Fruit fly (Drosophila melanogaster) whole organism, embryonic: ENCODE measurements around the gene Fife.

Experiments
- Ada2b ChIP-seq: fragments of 200-800 bp; sonication (Bioruptor generic); IDR thresholded peaks from 2 replicates; pipeline ENCODE4 v1.3.6; 2022; ENCODE audit warnings: missing biosample characterization, missing genetic modification characterization
- Antp ChIP-seq: fragments of 200-800 bp; sonication (Bioruptor generic); optimal IDR thresholded peaks from 3 replicates; lab custom pipeline; 2016; ENCODE audit warnings: missing biosample characterization, missing genetic modification characterization
- Bteb2 ChIP-seq: fragments of 200-800 bp; sonication (Bioruptor generic); optimal IDR thresholded peaks from 2 replicates; lab custom pipeline; 2016; ENCODE audit warnings: missing biosample characterization, missing genetic modification characterization
- CG10147 ChIP-seq: fragments of 200-800 bp; sonication (Bioruptor generic); optimal IDR thresholded peaks from 2 replicates; lab custom pipeline; 2019; ENCODE audit warnings: missing biosample characterization, mild to moderate bottlenecking, missing genetic modification characterization, moderate library complexity
- CG11723 ChIP-seq: fragments of 200-800 bp; sonication (Bioruptor generic); optimal IDR thresholded peaks from 2 replicates; lab custom pipeline; 2017; ENCODE audit warnings: missing biosample characterization, mild to moderate bottlenecking, missing genetic modification characterization
- CG12769 ChIP-seq: fragments of 200-800 bp; sonication (Bioruptor generic); optimal IDR thresholded peaks from 2 replicates; lab custom pipeline; 2019; ENCODE audit warnings: missing biosample characterization, mild to moderate bottlenecking, missing genetic modification characterization, moderate library complexity
- CG14050 ChIP-seq: fragments of 200-800 bp; sonication (Bioruptor generic); IDR thresholded peaks from 3 replicates; pipeline ENCODE4 v1.3.6; 2022; ENCODE audit warnings: missing biosample characterization, missing genetic modification characterization
- CG15696 ChIP-seq: fragments of 200-800 bp; sonication (Bioruptor generic); optimal IDR thresholded peaks from 2 replicates; lab custom pipeline; 2019; ENCODE audit warnings: missing biosample characterization, mild to moderate bottlenecking, missing genetic modification characterization, moderate library complexity
- CG1603 ChIP-seq: fragments of 200-800 bp; sonication (Bioruptor generic); optimal IDR thresholded peaks from 2 replicates; lab custom pipeline; 2019; ENCODE audit warnings: missing biosample characterization, mild to moderate bottlenecking, missing genetic modification characterization, moderate library complexity
- CG2199 ChIP-seq: fragments of 200-800 bp; sonication (Bioruptor generic); IDR thresholded peaks from 3 replicates; pipeline ENCODE4 v1.3.6; 2022; ENCODE audit warnings: missing biosample characterization, missing genetic modification characterization
- CG2889 ChIP-seq: fragments of 200-800 bp; sonication (Bioruptor generic); IDR thresholded peaks from 3 replicates; pipeline ENCODE4 v1.3.6; 2022; ENCODE audit warnings: missing biosample characterization, missing genetic modification characterization
- CG30403 ChIP-seq: fragments of 200-800 bp; sonication (Bioruptor generic); optimal IDR thresholded peaks from 3 replicates; lab custom pipeline; 2016; ENCODE audit warnings: missing biosample characterization, missing genetic modification characterization
- CG32772 ChIP-seq: fragments of 200-800 bp; sonication (Bioruptor generic); IDR thresholded peaks from 2 replicates; pipeline ENCODE4 v1.3.6; 2022; ENCODE audit warnings: missing biosample characterization, missing genetic modification characterization
- CG7987 ChIP-seq: fragments of 200-800 bp; sonication (Bioruptor generic); optimal IDR thresholded peaks from 2 replicates; lab custom pipeline; 2018; ENCODE audit warnings: missing biosample characterization, mild to moderate bottlenecking, missing genetic modification characterization, moderate library complexity
- CG8281 ChIP-seq: fragments of 200-800 bp; sonication (Bioruptor generic); optimal IDR thresholded peaks from 2 replicates; lab custom pipeline; 2018; ENCODE audit warnings: missing biosample characterization, mild to moderate bottlenecking, missing genetic modification characterization, moderate library complexity
- CG8359 ChIP-seq: fragments of 200-800 bp; sonication (Bioruptor generic); optimal IDR thresholded peaks from 2 replicates; lab custom pipeline; 2017; ENCODE audit warnings: missing biosample characterization, mild to moderate bottlenecking, missing genetic modification characterization, borderline replicate concordance
- CG8765 ChIP-seq: fragments of 200-800 bp; sonication (Bioruptor generic); IDR thresholded peaks from 2 replicates; pipeline ENCODE4 v1.3.6; 2022; ENCODE audit warnings: missing biosample characterization, missing genetic modification characterization
- Dbx ChIP-seq: fragments of 200-800 bp; sonication (Bioruptor generic); IDR thresholded peaks from 3 replicates; pipeline ENCODE4 v1.3.6; 2022; ENCODE audit warnings: missing biosample characterization, missing genetic modification characterization
- E2f1 ChIP-seq: fragments of 200-800 bp; sonication (Bioruptor generic); IDR thresholded peaks from 2 replicates; pipeline ENCODE4 v1.3.6; 2022; ENCODE audit warnings: missing biosample characterization, missing genetic modification characterization
- Ets65A ChIP-seq: fragments of 200-800 bp; sonication (Bioruptor generic); peaks from one replicate; lab custom pipeline; 2016; ENCODE audit warnings: missing biosample characterization, missing genetic modification characterization
- HLH4C ChIP-seq: fragments of 200-800 bp; sonication (Bioruptor generic); IDR thresholded peaks from 3 replicates; pipeline ENCODE4 v1.3.6; 2022; ENCODE audit warnings: missing biosample characterization, missing genetic modification characterization; ENCODE audit not compliant: partially characterized antibody
- Hmx ChIP-seq: fragments of 200-800 bp; sonication (Bioruptor generic); optimal IDR thresholded peaks from 2 replicates; lab custom pipeline; 2016; ENCODE audit warnings: missing biosample characterization, missing genetic modification characterization
- Mad ChIP-seq: fragments of 200-800 bp; sonication (Bioruptor generic); optimal IDR thresholded peaks from 2 replicates; lab custom pipeline; 2016; ENCODE audit warnings: missing biosample characterization, missing genetic modification characterization
- Med ChIP-seq: fragments of 200-800 bp; sonication (Bioruptor generic); peaks from one replicate; lab custom pipeline; 2016; ENCODE audit warnings: missing biosample characterization, missing genetic modification characterization, mild to moderate bottlenecking, inconsistent platforms, moderate library complexity
- Meics ChIP-seq: fragments of 200-800 bp; sonication (Bioruptor generic); optimal IDR thresholded peaks from 2 replicates; lab custom pipeline; 2017; ENCODE audit warnings: missing biosample characterization, mild to moderate bottlenecking, missing genetic modification characterization
- Myb ChIP-seq: fragments of 200-800 bp; sonication (Bioruptor generic); optimal IDR thresholded peaks from 2 replicates; lab custom pipeline; 2016; ENCODE audit warnings: missing biosample characterization, missing genetic modification characterization
- Side ChIP-seq: fragments of 200-800 bp; sonication (Bioruptor generic); optimal IDR thresholded peaks from 2 replicates; lab custom pipeline; 2016; ENCODE audit warnings: missing biosample characterization, missing genetic modification characterization
- Sry-δ ChIP-seq: fragments of 200-800 bp; sonication (Bioruptor generic); optimal IDR thresholded peaks from 2 replicates; lab custom pipeline; 2016; ENCODE audit warnings: missing biosample characterization, missing genetic modification characterization
- amos ChIP-seq: fragments of 200-800 bp; sonication (Bioruptor generic); IDR thresholded peaks from 2 replicates; pipeline ENCODE4 v1.3.6; 2022; ENCODE audit warnings: missing biosample characterization, missing genetic modification characterization; ENCODE audit not compliant: partially characterized antibody
- ara ChIP-seq: fragments of 200-800 bp; sonication (Bioruptor generic); IDR thresholded peaks from 2 replicates; pipeline ENCODE4 v1.3.6; 2022; ENCODE audit warnings: missing biosample characterization, missing genetic modification characterization
- crol ChIP-seq: fragments of 200-800 bp; sonication (Bioruptor generic); IDR thresholded peaks from 2 replicates; pipeline ENCODE4 v1.3.6; 2022; ENCODE audit warnings: missing biosample characterization, missing genetic modification characterization
- dan ChIP-seq: fragments of 200-800 bp; sonication (Bioruptor generic); IDR thresholded peaks from 2 replicates; pipeline ENCODE4 v1.3.6; 2022; ENCODE audit warnings: missing biosample characterization, missing genetic modification characterization
- dati ChIP-seq: fragments of 200-800 bp; sonication (Bioruptor generic); IDR thresholded peaks from 2 replicates; pipeline ENCODE4 v1.3.6; 2022; ENCODE audit warnings: missing biosample characterization, missing genetic modification characterization
- exex ChIP-seq: fragments of 200-800 bp; sonication (Bioruptor generic); optimal IDR thresholded peaks from 4 replicates; lab custom pipeline; 2018; ENCODE audit warnings: missing biosample characterization, mild to moderate bottlenecking, missing genetic modification characterization, moderate library complexity
- gcm ChIP-seq: fragments of 200-800 bp; sonication (Bioruptor generic); optimal IDR thresholded peaks from 2 replicates; lab custom pipeline; 2019; ENCODE audit warnings: missing biosample characterization, mild to moderate bottlenecking, missing genetic modification characterization, moderate library complexity
- gem ChIP-seq: fragments of 200-800 bp; sonication (Bioruptor generic); optimal IDR thresholded peaks from 2 replicates; lab custom pipeline; 2019; ENCODE audit warnings: missing biosample characterization, mild to moderate bottlenecking, missing genetic modification characterization, moderate library complexity
- gt ChIP-seq: fragments of 200-800 bp; sonication (Bioruptor generic); IDR thresholded peaks from 2 replicates; pipeline ENCODE4 v1.3.6; 2022; ENCODE audit warnings: missing biosample characterization, missing genetic modification characterization
- hkb ChIP-seq, 2 experiments: fragments of 200-800 bp in 1 of 2; fragments of >200 bp in 1 of 2; sonication (Bioruptor generic) in 1 of 2; IDR thresholded peaks in 1 of 2; optimal IDR thresholded peaks in 1 of 2; 2 replicates each; pipeline versions ENCODE4 v1.3.6 to Lab custom; 2017 to 2022; ENCODE audit warnings: missing biosample characterization in 1 of 2, missing genetic modification characterization in 1 of 2
- lab ChIP-seq: fragments of 200-800 bp; sonication (Bioruptor generic); optimal IDR thresholded peaks from 3 replicates; lab custom pipeline; 2017; ENCODE audit warnings: missing biosample characterization, missing genetic modification characterization, mild to moderate bottlenecking, moderate library complexity, missing genetic modification reagents
- lov ChIP-seq, 2 experiments: fragments of 200-800 bp in 1 of 2; fragments of >200 bp in 1 of 2; sonication (Bioruptor generic) in 1 of 2; IDR thresholded peaks in 1 of 2; optimal IDR thresholded peaks in 1 of 2; 2 replicates in 1 of 2; 3 replicates in 1 of 2; pipeline versions ENCODE4 v1.3.6 to Lab custom; 2017 to 2022; ENCODE audit warnings: missing biosample characterization in 1 of 2, missing genetic modification characterization in 1 of 2
- odd ChIP-seq: fragments of 200-800 bp; sonication (Bioruptor generic); optimal IDR thresholded peaks from 2 replicates; lab custom pipeline; 2017; ENCODE audit warnings: missing biosample characterization, mild to moderate bottlenecking, missing genetic modification characterization
- otp ChIP-seq: fragments of 200-800 bp; sonication (Bioruptor generic); IDR thresholded peaks from 3 replicates; pipeline ENCODE4, ENCODE4 v1.3.6; 2022; ENCODE audit warnings: missing biosample characterization, missing genetic modification characterization
- pan ChIP-seq, 4 experiments: fragments of >200 bp in 3 of 4; fragments of 200-800 bp in 1 of 4; sonication (Bioruptor generic) in 1 of 4; optimal IDR thresholded peaks in 3 of 4; IDR thresholded peaks in 1 of 4; 2 replicates each; pipeline versions ENCODE4 v1.3.6 to Lab custom; 2017 to 2022; ENCODE audit warnings: missing biosample characterization in 2 of 4, missing genetic modification characterization in 2 of 4, mixed read lengths in 1 of 4
- ranshi ChIP-seq: fragments of 200-800 bp; sonication (Bioruptor generic); IDR thresholded peaks from 2 replicates; pipeline ENCODE4 v1.3.6; 2022; ENCODE audit warnings: missing biosample characterization, missing genetic modification characterization
- ssp ChIP-seq: fragments of 200-800 bp; sonication (Bioruptor generic); IDR thresholded peaks from 2 replicates; pipeline ENCODE4 v1.3.6; 2022; ENCODE audit warnings: missing biosample characterization, missing genetic modification characterization
- tgo ChIP-seq: fragments of 200-800 bp; sonication (Bioruptor generic); IDR thresholded peaks from 3 replicates; pipeline ENCODE4 v1.3.6; 2022; ENCODE audit warnings: missing biosample characterization, missing genetic modification characterization
- tin ChIP-seq: fragments of 200-800 bp; sonication (Bioruptor generic); optimal IDR thresholded peaks from 3 replicates; lab custom pipeline; 2016; ENCODE audit warnings: missing biosample characterization, missing genetic modification characterization
- ttk ChIP-seq: fragments of 200-800 bp; sonication (Bioruptor generic); IDR thresholded peaks from 2 replicates; pipeline ENCODE4 v2.1.2; 2022; ENCODE audit warnings: missing biosample characterization, missing genetic modification characterization
- tx ChIP-seq: fragments of 200-800 bp; sonication (Bioruptor generic); optimal IDR thresholded peaks from 2 replicates; lab custom pipeline; 2016; ENCODE audit warnings: missing biosample characterization, missing genetic modification characterization
- zf30C ChIP-seq: fragments of 200-800 bp; sonication (Bioruptor generic); optimal IDR thresholded peaks from 3 replicates; lab custom pipeline; 2018; ENCODE audit warnings: missing biosample characterization, mild to moderate bottlenecking, missing genetic modification characterization

Fife gene

dm6 chr3L:2727023-2727422 is 15.5 kb upstream of the Fife start (continued):
- no peak for TF ChIP-seq pan (optimal IDR thresholded peaks at IDR 0.05; lab: Kevin White, UChicago)
- peak in 1 of 2 experiments; percentile 73 for TF ChIP-seq pan (GFP tag; optimal IDR thresholded peaks at IDR 0.05 in 1 of 2, IDR thresholded peaks at IDR 0.05 in 1 of 2)
- no peak for TF ChIP-seq Med (GFP tag; lab: Kevin White, UChicago)
- TF ChIP-seq Dbx (GFP tag; lab: Robert Waterston, UW) = 0 out of 3 replicates have a peak, but pooled peaks have one; percentile 23
- TF ChIP-seq Meics (GFP tag; lab: Kevin White, UChicago) = peak; percentile 35
- TF ChIP-seq CG8281 (tag; lab: Kevin White, UChicago) = no peak
- no peak for TF ChIP-seq odd
- TF ChIP-seq tin (GFP tag; lab: Kevin White, UChicago) = no peak
- TF ChIP-seq hkb (optimal IDR thresholded peaks at IDR 0.05; lab: Kevin White, UChicago) = no peak
- peak; percentile 56 for TF ChIP-seq hkb (GFP tag; IDR thresholded peaks at IDR 0.05; lab: Robert Waterston, UW)
- no peak for TF ChIP-seq CG7987 (GFP tag; lab: Kevin White, UChicago)
- peak; percentile 74 for TF ChIP-seq E2f1 (GFP tag; lab: Robert Waterston, UW)
- TF ChIP-seq Ada2b (GFP tag; lab: Robert Waterston, UW) = peak; percentile 64
- no peak for TF ChIP-seq exex (tag; lab: Kevin White, UChicago)
- no peak for TF ChIP-seq dati (GFP tag; lab: Robert Waterston, UW)
- TF ChIP-seq Antp (GFP tag; lab: Kevin White, UChicago) = no peak
- TF ChIP-seq gt (GFP tag; lab: Robert Waterston, UW) = no peak
- peak; percentile 57 for TF ChIP-seq CG32772 (GFP tag; lab: Robert Waterston, UW)
- no peak for TF ChIP-seq HLH4C
- TF ChIP-seq Bteb2 = no peak
- TF ChIP-seq gem = peak; percentile 59
- TF ChIP-seq ranshi (GFP tag; lab: Robert Waterston, UW) = peak; percentile 48; the same call in 1 of the 2 replicates
- no peak for TF ChIP-seq CG15696 (tag; lab: Kevin White, UChicago)
- TF ChIP-seq otp (GFP tag; lab: Robert Waterston, UW) = peak; percentile 39; the same call in 1 of the 3 replicates
- peak; percentile 37; the same call in 1 of the 2 replicates for TF ChIP-seq ttk (GFP tag; lab: Robert Waterston, UW)
- no peak for TF ChIP-seq CG1603 (tag; lab: Kevin White, UChicago)
- no peak for TF ChIP-seq tx (GFP tag; lab: Kevin White, UChicago)
- no peak for TF ChIP-seq ara
- TF ChIP-seq Sry-δ (GFP tag; lab: Kevin White, UChicago) = no peak
- TF ChIP-seq CG8359 (GFP tag; lab: Kevin White, UChicago) = no peak
- TF ChIP-seq zf30C (GFP tag; lab: Kevin White, UChicago) = no peak
- no peak for TF ChIP-seq Side (GFP tag; lab: Kevin White, UChicago)
- no peak for TF ChIP-seq CG2199
- TF ChIP-seq gcm (GFP tag; lab: Kevin White, UChicago) = no peak
- TF ChIP-seq tgo = peak; percentile 77
- TF ChIP-seq CG30403 (GFP tag; lab: Kevin White, UChicago) = no peak
- TF ChIP-seq ssp (GFP tag; lab: Robert Waterston, UW) = 0 out of 2 replicates have a peak, but pooled peaks have one; percentile 18
- TF ChIP-seq Hmx (GFP tag; lab: Kevin White, UChicago) = no peak
- TF ChIP-seq CG14050 (GFP tag; lab: Robert Waterston, UW) = peak; percentile 56; the same call in 1 of the 3 replicates
- TF ChIP-seq CG8765 = no peak
- TF ChIP-seq CG10147 (GFP tag; lab: Kevin White, UChicago) = no peak
- no peak for TF ChIP-seq CG11723 (GFP tag; lab: Kevin White, UChicago)
- TF ChIP-seq lab (GFP tag; lab: Kevin White, UChicago) = peak; percentile 47
- TF ChIP-seq CG12769 (tag; lab: Kevin White, UChicago) = no peak
- no peak for TF ChIP-seq lov (optimal IDR thresholded peaks at IDR 0.05; lab: Kevin White, UChicago)
- TF ChIP-seq lov (GFP tag; IDR thresholded peaks at IDR 0.05; lab: Robert Waterston, UW) = no peak
- TF ChIP-seq crol (GFP tag; lab: Robert Waterston, UW) = no peak
- 0 out of 3 replicates have a peak, but pooled peaks have one; percentile 48 for TF ChIP-seq CG2889 (GFP tag; lab: Robert Waterston, UW)
- TF ChIP-seq Mad (GFP tag; lab: Kevin White, UChicago) = no peak
- no peak for TF ChIP-seq Ets65A
- TF ChIP-seq dan (GFP tag; lab: Robert Waterston, UW) = no peak
- no peak for TF ChIP-seq Myb (GFP tag; lab: Kevin White, UChicago)
- no peak for TF ChIP-seq amos (GFP tag; lab: Robert Waterston, UW)
